Fruit fly (Drosophila melanogaster) whole organism, larva: ENCODE data around the gene PpD3.

Source experiments
- noc ChIP-seq: fragments of 200-800 bp; sonication (Bioruptor generic); optimal IDR thresholded peaks from 3 replicates; lab custom pipeline; 2019; ENCODE audit warnings: missing biosample characterization, mild to moderate bottlenecking, missing genetic modification characterization, moderate library complexity

The PpD3 gene

dm6 chr3R:9747875-9747899, at the start of gene PpD3:
Gene PpD3 (plus strand): TSS chr3R:9747875.
- no peak for TF ChIP-seq noc (tag; lab: Kevin White, UChicago)

- peak; percentile 12 for TF ChIP-seq noc (tag; lab: Kevin White, UChicago)
These were observed 47.2 kb upstream of the PpD3 start for dm6 chr3R:9700513-9700912.

DNA sequence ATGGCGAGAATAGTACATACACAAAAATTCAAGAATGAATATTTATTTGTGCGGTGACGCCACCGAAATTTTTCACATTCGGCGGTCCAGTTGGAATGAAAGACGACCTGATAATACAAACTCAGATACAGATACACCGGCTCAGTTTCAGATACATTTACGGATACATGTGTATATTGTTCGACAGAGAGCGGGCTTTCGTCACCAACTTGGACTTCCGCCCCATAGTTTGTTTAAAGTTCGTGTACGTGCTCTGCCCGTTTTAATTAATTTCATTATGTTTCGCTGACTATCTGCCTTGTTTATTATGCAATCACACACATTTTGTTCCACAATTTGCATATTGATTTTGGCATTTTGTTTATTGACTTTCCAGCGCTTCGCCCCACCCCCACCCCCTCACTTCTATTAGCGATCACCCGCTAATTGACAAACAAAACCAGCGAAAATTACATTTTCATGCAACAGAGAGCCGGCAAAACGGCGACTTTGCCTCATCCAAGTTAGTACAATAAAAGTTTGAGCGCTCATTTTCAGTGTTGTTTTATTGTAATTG, 46.4 kb upstream of the PpD3 start:
- no peak for TF ChIP-seq noc (tag; lab: Kevin White, UChicago)

- TF ChIP-seq noc (tag; lab: Kevin White, UChicago), result no peak
These were observed 45.8 kb upstream of the PpD3 start for dm6 chr3R:9701897-9702296.

DNA sequence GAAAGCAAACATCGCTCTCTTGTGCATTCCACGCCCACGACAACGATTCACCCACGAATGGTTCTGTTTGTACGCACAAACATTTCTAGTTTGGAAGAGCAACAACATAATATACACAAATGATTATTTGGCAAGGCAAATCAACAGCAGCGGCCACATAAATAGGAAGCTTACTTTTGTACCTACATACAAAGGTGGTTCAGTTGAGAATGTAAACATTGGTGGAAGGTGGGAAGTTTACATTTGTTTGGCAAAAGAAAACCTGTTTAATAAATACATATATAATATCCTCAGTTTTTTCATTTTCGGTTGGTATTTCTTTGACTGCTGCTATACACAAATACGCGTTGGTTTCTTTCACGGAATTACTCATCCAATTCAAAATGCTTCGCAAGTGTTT, 45.1 kb upstream of the PpD3 start:
- TF ChIP-seq noc (tag; lab: Kevin White, UChicago), result peak; percentile 91

dm6 chr3R:9703273-9703672, 44.4 kb upstream of the PpD3 start:
- TF ChIP-seq noc (tag; lab: Kevin White, UChicago), result no peak

- peak; percentile 47 for TF ChIP-seq noc (tag; lab: Kevin White, UChicago)
These were observed 43.3 kb upstream of the PpD3 start for dm6 chr3R:9704183-9705007.

dm6 chr3R:9705008-9705628, 42.6 kb upstream of the PpD3 start, which contains the start of gene Unc-115a:
Gene Unc-115a (minus strand): TSS chr3R:9705417.
- TF ChIP-seq noc (tag; lab: Kevin White, UChicago), result peak; percentile 46

DNA sequence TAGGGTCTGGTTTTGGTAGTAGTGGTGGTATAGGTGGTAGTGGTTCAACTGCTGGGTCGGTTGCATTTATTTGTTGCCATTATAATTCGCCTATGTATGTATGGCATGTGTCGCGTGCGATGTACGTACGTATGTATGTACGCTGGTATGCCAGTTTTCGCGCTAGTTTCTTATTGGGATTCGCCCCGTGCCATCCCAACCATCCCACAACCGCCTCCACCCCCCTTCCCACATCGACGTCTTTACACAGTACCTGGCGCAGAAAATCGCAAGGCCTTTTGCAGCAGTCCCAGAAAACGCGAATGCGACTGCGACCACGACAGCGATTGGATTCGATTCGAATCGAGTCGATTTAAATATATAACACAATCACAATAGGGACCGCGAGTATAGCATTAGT, 37.4 kb upstream of the PpD3 start:
- TF ChIP-seq noc (tag; lab: Kevin White, UChicago), result no peak

DNA sequence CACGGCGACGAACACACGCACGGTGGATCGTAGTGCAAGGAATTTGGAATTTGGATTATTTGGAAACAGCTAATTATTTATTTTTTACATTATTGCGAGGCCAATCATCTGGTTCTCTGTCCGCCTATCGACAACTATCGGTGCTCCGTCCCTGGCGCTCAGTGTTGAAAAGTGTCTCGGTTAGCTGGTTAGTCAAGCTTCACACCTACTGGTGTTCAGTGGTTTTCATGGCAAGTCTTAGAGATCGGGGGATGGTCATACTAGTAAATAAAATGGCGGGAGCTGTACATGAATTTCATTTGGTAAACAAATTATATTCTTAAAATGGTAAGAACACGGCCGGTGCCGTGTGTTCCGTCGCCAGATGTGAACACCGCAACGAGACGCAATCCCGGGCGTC, 36.8 kb upstream of the PpD3 start, which contains the start of the genes trbd and dmt:
trbd (minus strand) TSS at position 152 of the 400 bp plus-strand sequence.
dmt (plus strand) TSS at position 257 of the 400 bp plus-strand sequence.
- no peak for TF ChIP-seq noc (tag; lab: Kevin White, UChicago)

dm6 chr3R:9725121-9725956, 22.3 kb upstream of the PpD3 start, which contains the start of gene hyd:
Gene hyd (minus strand): TSS chr3R:9725615.
- TF ChIP-seq noc (tag; lab: Kevin White, UChicago), result no peak

DNA sequence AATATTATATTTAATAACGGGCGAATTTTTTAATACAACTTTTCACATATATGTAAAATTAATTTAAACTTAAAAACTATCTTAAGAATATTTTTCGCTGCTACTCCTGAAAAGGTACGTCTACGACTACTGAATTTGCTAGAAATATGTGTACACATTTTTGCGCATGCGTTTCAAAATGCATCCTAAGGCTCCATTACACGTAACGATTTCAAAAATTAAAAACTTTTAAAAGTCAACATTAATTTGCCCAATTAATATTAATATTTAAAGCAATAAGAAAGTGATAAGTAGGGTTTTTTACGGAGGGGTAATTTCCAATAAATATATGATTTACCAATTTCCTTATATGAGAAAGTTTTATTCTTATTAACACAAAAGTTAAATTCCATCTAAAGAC, 16.9 kb upstream of the PpD3 start, which contains the start of gene FoxP:
FoxP (minus strand) TSS at position 89 of the 400 bp plus-strand sequence.
- TF ChIP-seq noc (tag; lab: Kevin White, UChicago), result no peak

DNA sequence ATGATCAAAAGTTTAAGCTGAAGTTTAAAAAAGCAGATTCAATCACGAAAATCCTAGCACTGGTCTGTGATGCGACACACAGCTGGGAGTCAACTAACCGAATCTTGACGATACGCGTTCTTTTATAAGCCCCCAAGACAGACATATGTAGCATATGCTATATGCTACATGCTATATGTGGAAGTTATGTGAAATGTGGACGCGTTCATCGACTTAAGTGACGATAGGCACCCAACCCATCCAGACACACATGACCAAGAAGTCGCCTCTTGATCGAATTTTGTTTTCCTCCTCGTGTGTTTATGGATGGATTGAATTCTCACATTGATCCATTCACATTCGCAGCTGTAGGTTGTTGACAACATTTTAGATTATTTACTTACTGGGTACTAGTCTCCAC, 14.5 kb upstream of the PpD3 start, which contains the start of gene alphaTub85E:
alphaTub85E (minus strand) TSS at position 101 of the 400 bp plus-strand sequence.
- TF ChIP-seq noc (tag; lab: Kevin White, UChicago), result no peak

DNA sequence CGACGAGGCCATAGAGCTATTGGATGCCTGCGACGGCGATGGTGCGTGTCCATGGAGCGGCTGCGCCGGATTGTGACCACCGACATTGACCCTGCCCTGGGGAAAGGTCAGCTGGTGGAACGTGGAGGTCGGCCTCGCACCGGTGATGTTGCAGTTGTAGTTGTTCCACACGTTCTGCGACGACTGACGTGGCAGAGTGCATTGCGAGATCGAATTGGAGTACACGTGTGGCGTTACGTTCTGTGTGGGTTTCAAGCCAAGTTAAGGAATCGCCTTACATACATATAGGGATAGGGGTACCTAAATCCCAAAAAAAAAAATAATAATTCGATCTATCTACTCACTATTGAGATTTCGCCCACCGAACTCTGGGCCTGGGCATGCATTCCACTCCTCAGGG, 12.5 kb upstream of the PpD3 start:
- no peak for TF ChIP-seq noc (tag; lab: Kevin White, UChicago)

dm6 chr3R:9739793-9740192, 7.9 kb upstream of the PpD3 start, which contains the start of gene side-VII:
Gene side-VII (minus strand): TSS chr3R:9739979.
- TF ChIP-seq noc (tag; lab: Kevin White, UChicago), result no peak

DNA sequence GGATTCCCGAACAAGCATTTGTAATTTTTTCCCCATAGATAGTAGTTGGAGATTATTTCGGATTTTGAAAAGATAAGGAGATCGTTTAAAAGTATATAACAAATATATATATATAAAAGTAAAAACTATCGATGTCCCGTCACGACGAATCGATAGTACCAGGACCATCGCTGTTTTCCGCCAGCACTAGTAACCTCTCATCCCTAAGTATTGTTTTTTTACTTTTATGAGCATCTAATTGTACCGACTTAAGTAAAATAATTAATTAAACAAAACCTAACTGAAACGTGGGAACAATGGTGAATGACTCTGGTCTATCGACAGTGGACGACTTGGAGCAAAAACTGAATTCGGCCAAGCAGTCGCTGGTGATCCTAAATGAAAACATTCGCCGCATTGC, 7.0 kb upstream of the PpD3 start, which contains the start of gene Pnn:
Pnn (plus strand) TSS at position 187 of the 400 bp plus-strand sequence.
- no peak for TF ChIP-seq noc (tag; lab: Kevin White, UChicago)
